Worm (Caenorhabditis elegans): ENCODE measurements around the gene arrd-6.
A peak's percentile ranks its signal among the peaks of the same experiment; 100 is the strongest.

Gene arrd-6

DNA sequence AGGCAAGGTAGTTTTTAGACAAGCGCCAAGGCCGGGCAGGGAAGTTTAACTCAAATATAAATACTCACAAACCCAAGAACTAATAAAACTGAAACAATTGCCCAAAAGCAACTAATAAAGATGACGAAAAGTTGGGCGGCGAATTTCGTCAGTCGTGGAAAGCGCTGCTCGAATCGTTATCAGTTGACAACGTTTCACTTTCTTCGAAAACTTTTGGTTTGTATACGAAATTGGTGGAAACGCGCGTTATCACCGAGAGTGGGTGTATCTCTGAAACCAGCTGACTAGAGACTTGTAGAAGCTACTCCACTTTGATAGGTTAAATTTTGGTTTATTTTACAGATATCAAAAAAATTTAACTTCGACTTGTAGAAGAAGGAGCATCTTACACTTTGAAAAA lies 10.5 kb downstream of the arrd-6 start (continued):
- TF ChIP-seq nhr-41 (GFP tag; IDR thresholded peaks at IDR 0.05) (no peak), vab-7 (GFP tag; IDR thresholded peaks at IDR 0.05) (no peak), nhr-111 (GFP tag; optimal IDR thresholded peaks at IDR 0.05) (no peak), nhr-25 (tag; optimal IDR thresholded peaks at IDR 0.05; ENCODE audit: borderline replicate concordance, insufficient read depth) (no peak), dpl-1 (GFP tag; optimal IDR thresholded peaks at IDR 0.05) (no peak), arid-1 (GFP tag; conservative IDR thresholded peaks at IDR 0.05) (no peak), sdz-12 (GFP tag; optimal IDR thresholded peaks at IDR 0.05) (no peak), zfp-2 (tag; optimal IDR thresholded peaks at IDR 0.05) (no peak), aly-2 (tag; optimal IDR thresholded peaks at IDR 0.05) (no peak), daf-12 (tag; optimal IDR thresholded peaks at IDR 0.05) (no peak), mxl-3 (GFP tag; optimal IDR thresholded peaks at IDR 0.05) (no peak), attf-4 (tag; optimal IDR thresholded peaks at IDR 0.05) (no peak), Y105C5A.15 (GFP tag; IDR thresholded peaks at IDR 0.05) (no peak), lsy-2 (tag; optimal IDR thresholded peaks at IDR 0.05) (no peak), nhr-48 (tag; optimal IDR thresholded peaks at IDR 0.05) (peak; percentile 13), ceh-44 (GFP tag; IDR thresholded peaks at IDR 0.05) (no peak), egl-27 (tag; optimal IDR thresholded peaks at IDR 0.05) (no peak), ceh-28 (tag; optimal IDR thresholded peaks at IDR 0.05) (no peak), lin-38 (GFP tag; IDR thresholded peaks at IDR 0.05) (peak; percentile 12; the same call in 1 of the 2 replicates), set-16 (GFP tag; IDR thresholded peaks at IDR 0.05) (no peak), snpc-1.2 (GFP tag; IDR thresholded peaks at IDR 0.05) (no peak), ztf-7 (tag; optimal IDR thresholded peaks at IDR 0.05) (no peak), unc-39 (tag; optimal IDR thresholded peaks at IDR 0.05) (no peak), Y48G9A.11 (GFP tag; IDR thresholded peaks at IDR 0.05) (no peak), gei-8 (GFP tag; optimal IDR thresholded peaks at IDR 0.05) (no peak), T26A8.4 (GFP tag; IDR thresholded peaks at IDR 0.05) (no peak), hlh-11 (tag; optimal IDR thresholded peaks at IDR 0.05) (peak; percentile 76), ctbp-1 (GFP tag; IDR thresholded peaks at IDR 0.05) (no peak), zip-2 (tag; optimal IDR thresholded peaks at IDR 0.05) (no peak), Y5F2A.4 (GFP tag; optimal IDR thresholded peaks at IDR 0.05) (no peak), madf-5 (GFP tag; IDR thresholded peaks at IDR 0.05) (no peak), spr-1 (tag; optimal IDR thresholded peaks at IDR 0.05) (no peak), skn-1 (tag; optimal IDR thresholded peaks at IDR 0.05) (no peak), F10B5.3 (tag; optimal IDR thresholded peaks at IDR 0.05) (no peak), saeg-2 (GFP tag; IDR thresholded peaks at IDR 0.05) (no peak), F49E8.2 (tag; optimal IDR thresholded peaks at IDR 0.05; ENCODE audit: borderline replicate concordance) (no peak), dmd-9 (GFP tag; IDR thresholded peaks at IDR 0.05) (no peak), pqm-1 (tag; optimal IDR thresholded peaks at IDR 0.05) (no peak), lin-39 (tag; optimal IDR thresholded peaks at IDR 0.05) (no peak), F26F4.8 (GFP tag; conservative IDR thresholded peaks at IDR 0.05) (no peak), tra-1 (GFP tag; IDR thresholded peaks at IDR 0.05) (0 out of 2 replicates have a peak, but pooled peaks have one; percentile 37), nhr-102 (tag; optimal IDR thresholded peaks at IDR 0.05) (no peak), tag-97 (GFP tag; IDR thresholded peaks at IDR 0.05) (no peak), lin-13 (GFP tag; optimal IDR thresholded peaks at IDR 0.05) (no peak), lin-15B (tag; optimal IDR thresholded peaks at IDR 0.05) (no peak), zfp-3 (GFP tag; conservative IDR thresholded peaks at IDR 0.05) (no peak), R02D3.7 (tag; optimal IDR thresholded peaks at IDR 0.05) (no peak), jun-1 (tag; optimal IDR thresholded peaks at IDR 0.05) (no peak), fkh-10 (GFP tag; optimal IDR thresholded peaks at IDR 0.05) (no peak), lir-3 (tag; optimal IDR thresholded peaks at IDR 0.05) (no peak), hmg-1.1 (GFP tag; IDR thresholded peaks at IDR 0.05) (no peak), dmd-6 (GFP tag; IDR thresholded peaks at IDR 0.05) (peak; percentile 74)
